Fruit fly (Drosophila melanogaster) whole organism, embryonic: ENCODE data around the gene Vps29.

Source experiments
- Aef1 ChIP-seq: fragments of 200-800 bp; sonication (Bioruptor generic); IDR thresholded peaks from 3 replicates; pipeline ENCODE4 v1.3.6; 2022; ENCODE audit warnings: missing biosample characterization, missing genetic modification characterization
- Antp ChIP-seq: fragments of 200-800 bp; sonication (Bioruptor generic); optimal IDR thresholded peaks from 3 replicates; lab custom pipeline; 2016; ENCODE audit warnings: missing biosample characterization, missing genetic modification characterization
- CG10565 ChIP-seq: fragments of 200-800 bp; sonication (Bioruptor generic); optimal IDR thresholded peaks from 3 replicates; lab custom pipeline; 2016; ENCODE audit warnings: missing biosample characterization, mild to moderate bottlenecking, missing genetic modification characterization
- CG11247 ChIP-seq: fragments of 200-800 bp; sonication (Bioruptor generic); IDR thresholded peaks from 2 replicates; pipeline ENCODE4 v1.3.6; 2022; ENCODE audit warnings: missing biosample characterization, missing genetic modification characterization
- CG12744 ChIP-seq: fragments of 200-800 bp; sonication (Bioruptor generic); optimal IDR thresholded peaks from 2 replicates; lab custom pipeline; 2016; ENCODE audit warnings: missing biosample characterization, missing genetic modification characterization
- CG14050 ChIP-seq: fragments of 200-800 bp; sonication (Bioruptor generic); IDR thresholded peaks from 3 replicates; pipeline ENCODE4 v1.3.6; 2022; ENCODE audit warnings: missing biosample characterization, missing genetic modification characterization
- CG15011 ChIP-seq: fragments of 200-800 bp; sonication (Bioruptor generic); optimal IDR thresholded peaks from 3 replicates; lab custom pipeline; 2018; ENCODE audit warnings: missing biosample characterization, mild to moderate bottlenecking, missing genetic modification characterization
- CG15514 ChIP-seq: fragments of 200-800 bp; sonication (Bioruptor generic); optimal IDR thresholded peaks from 3 replicates; lab custom pipeline; 2017; ENCODE audit warnings: missing biosample characterization, missing genetic modification characterization, mild to moderate bottlenecking, moderate library complexity, missing genetic modification reagents
- CG1603 ChIP-seq: fragments of 200-800 bp; sonication (Bioruptor generic); optimal IDR thresholded peaks from 2 replicates; lab custom pipeline; 2019; ENCODE audit warnings: missing biosample characterization, mild to moderate bottlenecking, missing genetic modification characterization, moderate library complexity
- CG17912 ChIP-seq: fragments of 200-800 bp; sonication (Bioruptor generic); optimal IDR thresholded peaks from 2 replicates; lab custom pipeline; 2018; ENCODE audit warnings: missing biosample characterization, mild to moderate bottlenecking, missing genetic modification characterization
- CG3281 ChIP-seq: fragments of 200-800 bp; sonication (Bioruptor generic); optimal IDR thresholded peaks from 3 replicates; lab custom pipeline; 2017; ENCODE audit warnings: missing biosample characterization, mild to moderate bottlenecking, missing genetic modification characterization
- CG33213 ChIP-seq: fragments of 200-800 bp; sonication (Bioruptor generic); optimal IDR thresholded peaks from 3 replicates; lab custom pipeline; 2016; ENCODE audit warnings: missing biosample characterization, missing genetic modification characterization
- CG34422 ChIP-seq: fragments of 200-800 bp; sonication (Bioruptor generic); IDR thresholded peaks from 3 replicates; pipeline ENCODE4 v1.3.6; 2022; ENCODE audit warnings: missing biosample characterization, missing genetic modification characterization
- CG8388 ChIP-seq: fragments of 200-800 bp; sonication (Bioruptor generic); optimal IDR thresholded peaks from 2 replicates; lab custom pipeline; 2019; ENCODE audit warnings: missing biosample characterization, mild to moderate bottlenecking, missing genetic modification characterization, moderate library complexity
- CG9609 ChIP-seq: fragments of 200-800 bp; sonication (Bioruptor generic); optimal IDR thresholded peaks from 3 replicates; lab custom pipeline; 2016; ENCODE audit warnings: missing biosample characterization, missing genetic modification characterization
- CG9876 ChIP-seq: fragments of 200-800 bp; sonication (Bioruptor generic); optimal IDR thresholded peaks from 2 replicates; lab custom pipeline; 2016; ENCODE audit warnings: missing biosample characterization, missing genetic modification characterization
- D ChIP-seq, 2 experiments: fragments of 200-800 bp in 1 of 2; fragments of >200 bp in 1 of 2; sonication (Bioruptor generic) in 1 of 2; optimal IDR thresholded peaks; 2 replicates in 1 of 2; 3 replicates in 1 of 2; lab custom pipeline; 2017; ENCODE audit warnings: mild to moderate bottlenecking in 1 of 2, missing biosample characterization in 1 of 2, missing genetic modification characterization in 1 of 2, missing genetic modification reagents in 1 of 2
- Dip2 ChIP-seq: fragments of 200-800 bp; sonication (Bioruptor generic); IDR thresholded peaks from 2 replicates; pipeline ENCODE4 v1.3.6; 2022; ENCODE audit warnings: missing biosample characterization, missing genetic modification characterization
- Doc2 ChIP-seq: fragments of 200-800 bp; sonication (Bioruptor generic); IDR thresholded peaks from 2 replicates; pipeline ENCODE4 v1.3.6; 2022; ENCODE audit warnings: missing biosample characterization, missing genetic modification characterization
- Drgx ChIP-seq: fragments of 200-800 bp; sonication (Bioruptor generic); IDR thresholded peaks from 2 replicates; pipeline ENCODE4 v1.3.6; 2022; ENCODE audit warnings: missing biosample characterization, missing genetic modification characterization
- Elba2 ChIP-seq: fragments of 200-800 bp; sonication (Bioruptor generic); optimal IDR thresholded peaks from 3 replicates; lab custom pipeline; 2016; ENCODE audit warnings: missing biosample characterization, missing genetic modification characterization
- HLH54F ChIP-seq: fragments of 200-800 bp; sonication (Bioruptor generic); optimal IDR thresholded peaks from 3 replicates; lab custom pipeline; 2016; ENCODE audit warnings: missing biosample characterization, missing genetic modification characterization
- HmgZ ChIP-seq: fragments of 200-800 bp; sonication (Bioruptor generic); optimal IDR thresholded peaks from 2 replicates; lab custom pipeline; 2018; ENCODE audit warnings: missing biosample characterization, mild to moderate bottlenecking, missing genetic modification characterization
- NC2α ChIP-seq: fragments of 200-800 bp; sonication (Bioruptor generic); optimal IDR thresholded peaks from 2 replicates; lab custom pipeline; 2016; ENCODE audit warnings: missing biosample characterization, missing genetic modification characterization
- NFAT ChIP-seq: fragments of 200-800 bp; sonication (Bioruptor generic); IDR thresholded peaks from 2 replicates; pipeline ENCODE4 v1.3.6; 2022; ENCODE audit warnings: missing biosample characterization, missing genetic modification characterization
- Oli ChIP-seq: fragments of 200-800 bp; sonication (Bioruptor generic); optimal IDR thresholded peaks from 2 replicates; lab custom pipeline; 2018; ENCODE audit warnings: missing biosample characterization, mild to moderate bottlenecking, missing genetic modification characterization, moderate library complexity
- Sox100B ChIP-seq: fragments of 200-800 bp; sonication (Bioruptor generic); optimal IDR thresholded peaks from 3 replicates; lab custom pipeline; 2018; ENCODE audit warnings: missing biosample characterization, mild to moderate bottlenecking, missing genetic modification characterization
- Sry-β ChIP-seq: fragments of 200-800 bp; sonication (Bioruptor generic); optimal IDR thresholded peaks from 2 replicates; lab custom pipeline; 2018; ENCODE audit warnings: missing biosample characterization, mild to moderate bottlenecking, missing genetic modification characterization, moderate library complexity
- Sry-δ ChIP-seq: fragments of 200-800 bp; sonication (Bioruptor generic); optimal IDR thresholded peaks from 2 replicates; lab custom pipeline; 2016; ENCODE audit warnings: missing biosample characterization, missing genetic modification characterization
- TFAM ChIP-seq: fragments of 200-800 bp; sonication (Bioruptor generic); optimal IDR thresholded peaks from 2 replicates; lab custom pipeline; 2017; ENCODE audit warnings: missing biosample characterization, missing genetic modification characterization, inconsistent platforms
- ash1 ChIP-seq: fragments of 200-800 bp; sonication (Bioruptor generic); optimal IDR thresholded peaks from 2 replicates; lab custom pipeline; 2018; ENCODE audit warnings: missing biosample characterization, mild to moderate bottlenecking, missing genetic modification characterization
- chif ChIP-seq, 2 experiments: fragments of 200-800 bp; sonication (Bioruptor generic); optimal IDR thresholded peaks; 3 replicates each; lab custom pipeline; 2016; ENCODE audit warnings: missing biosample characterization in 2 of 2, missing genetic modification characterization in 2 of 2
- crp ChIP-seq, 2 experiments: fragments of 200-800 bp; sonication (Bioruptor generic); optimal IDR thresholded peaks; 2 replicates in 1 of 2; 3 replicates in 1 of 2; lab custom pipeline; 2017; ENCODE audit warnings: missing biosample characterization in 2 of 2, missing genetic modification characterization in 2 of 2, mild to moderate bottlenecking in 1 of 2, moderate library complexity in 1 of 2
- da ChIP-seq: fragments of 200-800 bp; sonication (Bioruptor generic); optimal IDR thresholded peaks from 2 replicates; lab custom pipeline; 2016; ENCODE audit warnings: missing biosample characterization, missing genetic modification characterization
- exex ChIP-seq: fragments of 200-800 bp; sonication (Bioruptor generic); optimal IDR thresholded peaks from 4 replicates; lab custom pipeline; 2018; ENCODE audit warnings: missing biosample characterization, mild to moderate bottlenecking, missing genetic modification characterization, moderate library complexity
- eyg ChIP-seq: fragments of 200-800 bp; sonication (Bioruptor generic); optimal IDR thresholded peaks from 3 replicates; lab custom pipeline; 2016; ENCODE audit warnings: missing biosample characterization, missing genetic modification characterization
- gfzf ChIP-seq: fragments of 200-800 bp; sonication (Bioruptor generic); optimal IDR thresholded peaks from 2 replicates; lab custom pipeline; 2016; ENCODE audit warnings: missing biosample characterization, mild to moderate bottlenecking, missing genetic modification characterization, moderate library complexity
- maf-S ChIP-seq: fragments of 200-800 bp; sonication (Bioruptor generic); optimal IDR thresholded peaks from 2 replicates; lab custom pipeline; 2016; ENCODE audit warnings: missing biosample characterization, missing genetic modification characterization
- odd ChIP-seq: fragments of 200-800 bp; sonication (Bioruptor generic); optimal IDR thresholded peaks from 2 replicates; lab custom pipeline; 2017; ENCODE audit warnings: missing biosample characterization, mild to moderate bottlenecking, missing genetic modification characterization
- sens ChIP-seq: fragments of 200-800 bp; sonication (Bioruptor generic); peaks from one replicate; lab custom pipeline; 2016; ENCODE audit warnings: missing biosample characterization, missing genetic modification characterization
- so ChIP-seq: fragments of 200-800 bp; sonication (Bioruptor generic); IDR thresholded peaks from 3 replicates; pipeline ENCODE4 v1.3.6; 2022; ENCODE audit warnings: missing biosample characterization, missing genetic modification characterization
- ssp ChIP-seq: fragments of 200-800 bp; sonication (Bioruptor generic); IDR thresholded peaks from 2 replicates; pipeline ENCODE4 v1.3.6; 2022; ENCODE audit warnings: missing biosample characterization, missing genetic modification characterization
- sug ChIP-seq: fragments of 200-800 bp; optimal IDR thresholded peaks from 2 replicates; lab custom pipeline; 2019; ENCODE audit warnings: missing biosample characterization, mild to moderate bottlenecking, missing genetic modification characterization, moderate library complexity
- toy ChIP-seq: fragments of 200-800 bp; sonication (Bioruptor generic); IDR thresholded peaks from 2 replicates; pipeline ENCODE4 v1.3.6; 2022; ENCODE audit warnings: missing biosample characterization, missing genetic modification characterization
- vfl ChIP-seq: fragments of 200-800 bp; sonication (Bioruptor generic); optimal IDR thresholded peaks from 2 replicates; lab custom pipeline; 2016; ENCODE audit warnings: missing biosample characterization, missing genetic modification characterization
- vnd ChIP-seq: fragments of 200-800 bp; sonication (Bioruptor generic); IDR thresholded peaks from 3 replicates; pipeline ENCODE4 v1.3.6; 2022; ENCODE audit warnings: missing biosample characterization, missing genetic modification characterization; ENCODE audit not compliant: partially characterized antibody
- wdn ChIP-seq: fragments of 200-800 bp; sonication (Bioruptor generic); IDR thresholded peaks from 2 replicates; pipeline ENCODE4 v1.3.6; 2022; ENCODE audit warnings: missing biosample characterization, missing genetic modification characterization
- yki ChIP-seq: fragments of >200 bp; optimal IDR thresholded peaks from 3 replicates; lab custom pipeline; 2018
- zen2 ChIP-seq: fragments of 200-800 bp; sonication (Bioruptor generic); IDR thresholded peaks from 3 replicates; pipeline ENCODE4 v1.3.6; 2022; ENCODE audit warnings: missing biosample characterization, missing genetic modification characterization; ENCODE audit not compliant: partially characterized antibody

The Vps29 gene

dm6 chr2L:1118880-1119809 is 31.4 kb upstream of the Vps29 start (continued):
- TF ChIP-seq exex (peak; percentile 52), NC2α (GFP tag; lab: Kevin White, UChicago) (no peak), ssp (peak; percentile 60), zen2 (GFP tag; lab: Robert Waterston, UW) (peak; percentile 43; the same call in 1 of the 3 replicates), CG15011 (GFP tag; lab: Kevin White, UChicago) (peak; percentile 50), Drgx (peak; percentile 82), D (optimal IDR thresholded peaks at IDR 0.05; lab: Kevin White, UChicago) (no peak), D (GFP tag; optimal IDR thresholded peaks at IDR 0.05; lab: Kevin White, UChicago) (peak; percentile 32), NFAT (GFP tag; lab: Robert Waterston, UW) (peak; percentile 66), TFAM (GFP tag; lab: Kevin White, UChicago) (no peak), CG8388 (peak; percentile 55), HLH54F (peak; percentile 69), gfzf (GFP tag; lab: Kevin White, UChicago) (no peak), HmgZ (tag; lab: Kevin White, UChicago) (peak; percentile 68), wdn (GFP tag; lab: Robert Waterston, UW) (peak; percentile 82), eyg (no peak), Dip2 (GFP tag; lab: Robert Waterston, UW) (no peak), Antp (GFP tag; lab: Kevin White, UChicago) (peak; percentile 21), chif (GFP tag; optimal IDR thresholded peaks at IDR 0.05; lab: Kevin White, UChicago) (peak in 1 of 2 experiments; percentile 65), sens (GFP tag; lab: Kevin White, UChicago) (peak; percentile 93), CG14050 (GFP tag; lab: Robert Waterston, UW) (peak; percentile 66), Elba2 (no peak), Sry-β (GFP tag; lab: Kevin White, UChicago) (no peak), da (GFP tag; lab: Kevin White, UChicago) (peak; percentile 16), yki (lab: Kevin White, UChicago) (no peak), CG3281 (GFP tag; lab: Kevin White, UChicago) (peak; percentile 69), CG1603 (tag; lab: Kevin White, UChicago) (peak; percentile 83), toy (GFP tag; lab: Robert Waterston, UW) (0 out of 2 replicates have a peak, but pooled peaks have one; percentile 36), CG9876 (peak; percentile 58), Aef1 (GFP tag; lab: Robert Waterston, UW) (peak; percentile 69), Oli (tag; lab: Kevin White, UChicago) (peak; percentile 64), sug (tag; lab: Kevin White, UChicago) (peak; percentile 67), CG34422 (GFP tag; lab: Robert Waterston, UW) (peak; percentile 66; the same call in 2 of the 3 replicates), CG17912 (GFP tag; lab: Kevin White, UChicago) (no peak), CG15514 (GFP tag; lab: Kevin White, UChicago) (peak; percentile 55), vfl (GFP tag; lab: Kevin White, UChicago) (peak; percentile 63), odd (GFP tag; lab: Kevin White, UChicago) (peak; percentile 26), CG10565 (no peak), ash1 (no peak), Doc2 (GFP tag; lab: Robert Waterston, UW) (no peak; the same call in 1 of the 2 replicates), crp (GFP tag; optimal IDR thresholded peaks at IDR 0.05; lab: Kevin White, UChicago) (peak in 1 of 2 experiments; percentile 14), Sry-δ (GFP tag; lab: Kevin White, UChicago) (no peak), so (GFP tag; lab: Robert Waterston, UW) (peak; percentile 71), maf-S (GFP tag; lab: Kevin White, UChicago) (peak; percentile 54), CG33213 (GFP tag; lab: Kevin White, UChicago) (peak; percentile 29), CG12744 (GFP tag; lab: Kevin White, UChicago) (peak; percentile 28), CG9609 (GFP tag; lab: Kevin White, UChicago) (peak; percentile 81), Sox100B (peak; percentile 44), CG11247 (GFP tag; lab: Robert Waterston, UW) (peak; percentile 73), vnd (GFP tag; lab: Robert Waterston, UW) (no peak)
